Worm (Caenorhabditis elegans): ENCODE measurements around the gene F01D5.5.

ce11 chrII:14032705-14033104 is 30.6 kb upstream of the F01D5.5 start:
- TF ChIP-seq flt-1 (GFP tag; IDR thresholded peaks at IDR 0.05) (no peak), tab-1 (GFP tag; IDR thresholded peaks at IDR 0.05) (no peak), med-1 (GFP tag; optimal IDR thresholded peaks at IDR 0.05; ENCODE audit: insufficient read depth) (no peak), klf-2 (GFP tag; conservative IDR thresholded peaks at IDR 0.05) (no peak), ztf-29 (GFP tag; IDR thresholded peaks at IDR 0.05) (no peak)
